Fruit fly (Drosophila melanogaster) whole organism, wandering third instar larva: ENCODE results near the gene Surf1.

Source experiments
- Abd-B ChIP-seq: fragments of >200 bp; optimal IDR thresholded peaks from 2 replicates; lab custom pipeline; 2017; ENCODE audit warnings: missing biosample characterization, missing genetic modification characterization
- CG32264 ChIP-seq: fragments of 200-800 bp; sonication (Bioruptor generic); optimal IDR thresholded peaks from 2 replicates; lab custom pipeline; 2016; ENCODE audit warnings: missing biosample characterization, missing genetic modification characterization
- CG9705 ChIP-seq: fragments of 200-800 bp; sonication (Bioruptor generic); optimal IDR thresholded peaks from 2 replicates; lab custom pipeline; 2018; ENCODE audit warnings: missing biosample characterization, mild to moderate bottlenecking, missing genetic modification characterization
- CrebA ChIP-seq: fragments of 200-800 bp; sonication (Bioruptor generic); optimal IDR thresholded peaks from 2 replicates; lab custom pipeline; 2016; ENCODE audit warnings: missing biosample characterization, mild to moderate bottlenecking, missing genetic modification characterization, borderline replicate concordance
- Dfd ChIP-seq: fragments of >200 bp; optimal IDR thresholded peaks from 2 replicates; lab custom pipeline; 2017; ENCODE audit warnings: missing biosample characterization, missing genetic modification characterization
- GATAd ChIP-seq: sonication (Bioruptor generic); optimal IDR thresholded peaks from 2 replicates; lab custom pipeline; 2016; ENCODE audit warnings: missing biosample characterization, missing genetic modification characterization
- HLH106 ChIP-seq: fragments of 200-800 bp; optimal IDR thresholded peaks from 3 replicates; lab custom pipeline; 2019; ENCODE audit warnings: missing biosample characterization, mild to moderate bottlenecking, missing genetic modification characterization, moderate library complexity
- Hnf4 ChIP-seq: fragments of 200-800 bp; sonication (Bioruptor generic); optimal IDR thresholded peaks from 2 replicates; lab custom pipeline; 2016; ENCODE audit warnings: missing biosample characterization, mild to moderate bottlenecking, missing genetic modification characterization
- Hr78 ChIP-seq: fragments of >200 bp; optimal IDR thresholded peaks from 2 replicates; lab custom pipeline; 2017; ENCODE audit warnings: missing biosample characterization, missing genetic modification characterization
- Hr83 ChIP-seq: fragments of 200-300 bp; sonication (Bioruptor generic); optimal IDR thresholded peaks from 2 replicates; lab custom pipeline; 2016; ENCODE audit warnings: missing biosample characterization, mild to moderate bottlenecking, missing genetic modification characterization, moderate library complexity; ENCODE audit not compliant: poor library complexity, severe bottlenecking
- Jra ChIP-seq: sonication (Bioruptor generic); optimal IDR thresholded peaks from 2 replicates; lab custom pipeline; 2016; ENCODE audit warnings: missing biosample characterization, missing genetic modification characterization
- Mio ChIP-seq: sonication (Bioruptor generic); optimal IDR thresholded peaks from 2 replicates; lab custom pipeline; 2016; ENCODE audit warnings: missing biosample characterization, missing genetic modification characterization
- Myc ChIP-seq: fragments of >200 bp; optimal IDR thresholded peaks from 2 replicates; lab custom pipeline; 2017
- N ChIP-seq: fragments of >200 bp; optimal IDR thresholded peaks from 2 replicates; lab custom pipeline; 2018; ENCODE audit warnings: missing biosample characterization, missing external identifiers, missing genetic modification characterization
- OdsH ChIP-seq: fragments of 200-800 bp; sonication (Bioruptor generic); optimal IDR thresholded peaks from 2 replicates; lab custom pipeline; 2016; ENCODE audit warnings: missing biosample characterization, mild to moderate bottlenecking, missing genetic modification characterization
- Vsx2 ChIP-seq: fragments of 200-300, 225-300 bp; sonication (Bioruptor generic); optimal IDR thresholded peaks from 2 replicates; lab custom pipeline; 2018; ENCODE audit warnings: missing biosample characterization, missing genetic modification characterization; ENCODE audit not compliant: partially characterized antibody
- brk ChIP-seq: fragments of 200-800 bp; sonication (Bioruptor generic); optimal IDR thresholded peaks from 2 replicates; lab custom pipeline; 2016; ENCODE audit warnings: missing biosample characterization, mild to moderate bottlenecking, missing genetic modification characterization
- dl ChIP-seq, 2 experiments: fragments of 175-275, 200-275 bp in 1 of 2; fragments of 200-275 bp in 1 of 2; sonication (Bioruptor generic); optimal IDR thresholded peaks; lab custom pipeline; 2018; ENCODE audit warnings: mild to moderate bottlenecking in 2 of 2, missing biosample characterization in 2 of 2, missing genetic modification characterization in 2 of 2, moderate library complexity in 2 of 2; ENCODE audit not compliant: partially characterized antibody in 2 of 2, insufficient read depth in 1 of 2
- dmrt93B ChIP-seq: fragments of 200-800 bp; sonication (Bioruptor generic); optimal IDR thresholded peaks from 2 replicates; lab custom pipeline; 2018; ENCODE audit warnings: missing biosample characterization, mild to moderate bottlenecking, missing genetic modification characterization
- dsf ChIP-seq: sonication (Bioruptor generic); optimal IDR thresholded peaks from 2 replicates; lab custom pipeline; 2016; ENCODE audit warnings: missing biosample characterization, missing genetic modification characterization, borderline replicate concordance
- ey ChIP-seq: fragments of 200-800 bp; sonication (Bioruptor generic); optimal IDR thresholded peaks from 2 replicates; lab custom pipeline; 2016; ENCODE audit warnings: missing biosample characterization, missing genetic modification characterization
- foxo ChIP-seq, 2 experiments: fragments of 200-800 bp; sonication (Bioruptor generic); optimal IDR thresholded peaks; 2 replicates in 1 of 2; 3 replicates in 1 of 2; lab custom pipeline; 2016 to 2017; ENCODE audit warnings: missing biosample characterization in 2 of 2, missing genetic modification characterization in 2 of 2
- h ChIP-seq: fragments of 200-800 bp; sonication (Bioruptor generic); optimal IDR thresholded peaks from 3 replicates; lab custom pipeline; 2016; ENCODE audit warnings: missing biosample characterization, mild to moderate bottlenecking, missing genetic modification characterization
- jim ChIP-seq: fragments of 175-275, 200-325 bp; sonication (Bioruptor generic); optimal IDR thresholded peaks from 2 replicates; lab custom pipeline; 2016; ENCODE audit warnings: missing biosample characterization, mild to moderate bottlenecking, missing genetic modification characterization
- lola ChIP-seq: fragments of >200 bp; optimal IDR thresholded peaks from 2 replicates; lab custom pipeline; 2017; ENCODE audit warnings: missing biosample characterization, missing genetic modification characterization
- pan ChIP-seq: fragments of >200 bp; optimal IDR thresholded peaks from 2 replicates; lab custom pipeline; 2017
- psq ChIP-seq: fragments of 200-800 bp; sonication (Bioruptor generic); optimal IDR thresholded peaks from 3 replicates; lab custom pipeline; 2017; ENCODE audit warnings: missing biosample characterization, mild to moderate bottlenecking, missing genetic modification characterization, moderate library complexity
- rgr ChIP-seq: fragments of 200-800 bp; sonication (Bioruptor generic); optimal IDR thresholded peaks from 3 replicates; lab custom pipeline; 2016; ENCODE audit warnings: missing biosample characterization, mild to moderate bottlenecking, missing genetic modification characterization
- sage ChIP-seq: fragments of 200-800 bp; sonication (Bioruptor generic); optimal IDR thresholded peaks from 2 replicates; lab custom pipeline; 2016; ENCODE audit warnings: missing biosample characterization, mild to moderate bottlenecking, missing genetic modification characterization
- sv ChIP-seq: fragments of 200-800 bp; sonication (Bioruptor generic); optimal IDR thresholded peaks from 3 replicates; lab custom pipeline; 2016; ENCODE audit warnings: missing biosample characterization, missing genetic modification characterization
- tai ChIP-seq: sonication (Bioruptor generic); optimal IDR thresholded peaks from 2 replicates; lab custom pipeline; 2016; ENCODE audit warnings: missing biosample characterization, missing genetic modification characterization
- usp ChIP-seq: fragments of >200 bp; optimal IDR thresholded peaks from 2 replicates; lab custom pipeline; 2017; ENCODE audit warnings: missing biosample characterization, missing genetic modification characterization

Gene Surf1

DNA sequence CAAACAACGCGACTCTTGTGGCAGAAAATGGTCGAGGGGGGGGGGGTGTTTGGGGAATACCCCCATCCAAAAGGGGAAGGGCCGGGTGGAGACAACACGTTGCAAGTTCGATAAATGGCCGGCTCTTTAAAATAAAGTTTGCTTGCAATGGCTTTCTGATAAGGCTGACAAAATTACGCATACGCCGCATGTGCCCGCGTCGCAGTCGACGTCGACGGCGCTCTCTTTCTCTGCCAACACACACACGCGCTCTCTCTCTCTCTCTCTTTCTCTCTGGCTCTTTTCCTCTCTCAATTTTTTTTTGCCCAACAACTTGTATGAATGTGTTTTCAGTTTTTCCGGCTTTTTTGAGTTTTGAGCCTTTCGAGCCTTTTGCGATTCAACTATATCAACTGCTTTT lies 39.3 kb downstream of the Surf1 start:
- TF ChIP-seq sage (no peak), Mio (GFP tag; lab: Kevin White, UChicago) (no peak), tai (GFP tag; lab: Kevin White, UChicago) (no peak), pan (no peak), Hr83 (no peak), rgr (GFP tag; lab: Kevin White, UChicago) (no peak), N (GFP tag; lab: Kevin White, UChicago) (no peak), brk (GFP tag; lab: Kevin White, UChicago) (no peak), Myc (lab: Kevin White, UChicago) (no peak), dsf (GFP tag; lab: Kevin White, UChicago) (no peak), Hnf4 (no peak), h (GFP tag; lab: Kevin White, UChicago) (no peak), Jra (GFP tag; lab: Kevin White, UChicago) (no peak), CG32264 (no peak), foxo (GFP tag; optimal IDR thresholded peaks at IDR 0.05; lab: Kevin White, UChicago) (no peak), psq (GFP tag; lab: Kevin White, UChicago) (no peak), sv (GFP tag; lab: Kevin White, UChicago) (no peak), Vsx2 (no peak), Hr78 (GFP tag; lab: Kevin White, UChicago) (no peak)

DNA sequence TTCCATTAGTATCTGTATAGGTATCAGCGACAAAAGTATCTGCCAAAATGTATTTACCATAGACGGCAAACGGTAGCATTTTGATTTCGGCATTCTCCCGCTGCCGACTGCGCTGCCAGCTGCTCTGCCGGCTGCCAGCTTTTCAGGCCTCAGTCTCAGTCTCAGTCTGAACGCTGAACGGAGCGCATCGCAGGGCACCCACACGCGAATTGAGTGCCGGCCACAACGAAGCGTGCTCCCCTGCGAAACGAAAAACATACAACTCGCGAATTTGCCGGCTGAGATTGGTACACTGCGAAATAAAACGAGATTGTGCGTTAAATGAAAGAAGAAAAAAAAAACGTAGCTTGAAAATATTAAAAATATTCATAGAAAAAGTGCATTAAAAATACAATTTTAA lies 40.5 kb downstream of the Surf1 start, which contains the start of gene Mp:
Gene Mp, plus strand, starts transcription at position 152 of the 400 bp plus-strand sequence.
- no peak for TF ChIP-seq tai (GFP tag; lab: Kevin White, UChicago)
- no peak for TF ChIP-seq Hnf4
- TF ChIP-seq GATAd (GFP tag; lab: Kevin White, UChicago), result no peak
- no peak for TF ChIP-seq HLH106 (tag; lab: Kevin White, UChicago)
- TF ChIP-seq ey, result no peak
- TF ChIP-seq usp (GFP tag; lab: Kevin White, UChicago), result no peak
- TF ChIP-seq sv (GFP tag; lab: Kevin White, UChicago), result no peak
- no peak for TF ChIP-seq brk (GFP tag; lab: Kevin White, UChicago)
- TF ChIP-seq Mio (GFP tag; lab: Kevin White, UChicago), result no peak
- TF ChIP-seq CrebA (GFP tag; lab: Kevin White, UChicago), result no peak
- TF ChIP-seq jim, result no peak
- TF ChIP-seq Vsx2, result no peak
- TF ChIP-seq Myc (lab: Kevin White, UChicago), result no peak

DNA sequence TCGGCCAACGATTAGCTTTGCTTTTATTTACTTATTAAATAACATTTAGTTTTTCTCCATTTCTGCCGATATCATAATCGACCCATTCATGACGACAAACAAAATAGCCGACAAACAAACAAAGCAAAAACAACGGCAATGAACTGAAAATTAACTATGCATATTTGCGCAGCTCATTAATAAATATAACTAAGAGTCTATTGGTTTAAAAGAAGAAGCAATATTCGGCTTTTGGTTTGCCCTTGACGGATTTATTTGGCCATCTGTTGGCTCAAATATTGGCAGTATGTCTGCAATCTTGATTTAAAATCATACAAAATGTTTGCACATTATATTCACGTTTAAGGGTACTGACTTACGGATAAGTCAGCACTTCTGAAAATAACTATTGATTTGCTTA lies 41.8 kb downstream of the Surf1 start:
- TF ChIP-seq dl (GFP tag; optimal IDR thresholded peaks at IDR 0.05; lab: Kevin White, UChicago; ENCODE audit: insufficient read depth in 1 of 2, partially characterized antibody in 2 of 2) (no peak), jim (no peak), GATAd (GFP tag; lab: Kevin White, UChicago) (no peak)

DNA sequence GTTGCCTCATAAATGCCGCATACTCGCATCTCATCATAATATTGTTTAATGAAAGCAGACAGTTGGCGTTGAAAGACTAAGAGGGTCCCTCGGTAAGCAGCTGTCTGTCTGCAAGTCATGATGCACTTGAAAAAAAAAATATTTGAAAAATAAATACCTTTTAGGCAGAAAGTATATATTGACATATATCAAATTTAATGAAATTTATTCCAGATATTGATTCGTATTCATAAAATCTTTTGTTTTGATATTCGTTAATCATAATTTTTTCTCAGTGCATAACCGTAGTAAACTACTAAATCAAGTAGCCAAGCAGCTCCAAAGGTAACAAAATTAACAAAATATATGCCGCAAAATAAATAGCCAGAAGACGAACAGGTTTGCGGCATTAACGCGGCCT lies 43.7 kb downstream of the Surf1 start:
- no peak for TF ChIP-seq dl (GFP tag; optimal IDR thresholded peaks at IDR 0.05; lab: Kevin White, UChicago; ENCODE audit: insufficient read depth in 1 of 2, partially characterized antibody in 2 of 2)
- no peak for TF ChIP-seq rgr (GFP tag; lab: Kevin White, UChicago)
- TF ChIP-seq foxo (GFP tag; optimal IDR thresholded peaks at IDR 0.05; lab: Kevin White, UChicago), result no peak
- no peak for TF ChIP-seq usp (GFP tag; lab: Kevin White, UChicago)
- TF ChIP-seq lola (GFP tag; lab: Kevin White, UChicago), result no peak
- TF ChIP-seq Myc (lab: Kevin White, UChicago), result no peak
- no peak for TF ChIP-seq GATAd (GFP tag; lab: Kevin White, UChicago)
- no peak for TF ChIP-seq brk (GFP tag; lab: Kevin White, UChicago)
- no peak for TF ChIP-seq CG9705 (GFP tag; lab: Kevin White, UChicago)

DNA sequence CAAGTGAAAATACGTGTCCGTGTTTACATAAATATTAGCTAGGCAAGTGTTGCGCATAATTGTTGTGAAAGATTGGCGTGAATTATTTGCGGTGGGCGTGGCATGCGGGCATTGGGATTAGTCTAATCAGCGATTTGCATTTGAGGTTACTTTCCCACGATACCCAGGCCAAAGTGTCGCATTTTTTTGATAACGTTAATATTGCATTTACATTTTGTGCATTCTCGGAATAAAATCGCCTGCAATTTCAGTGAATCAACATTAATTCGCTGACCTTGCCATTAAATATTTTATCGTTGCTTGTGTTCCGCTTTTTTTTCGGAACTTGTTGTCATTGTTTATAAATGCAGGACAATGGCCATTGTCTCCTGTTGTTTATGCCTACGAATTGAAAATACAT lies 44.2 kb downstream of the Surf1 start:
- TF ChIP-seq Hnf4 (no peak), Abd-B (GFP tag; lab: Kevin White, UChicago) (no peak), psq (GFP tag; lab: Kevin White, UChicago) (no peak), GATAd (GFP tag; lab: Kevin White, UChicago) (no peak), Jra (GFP tag; lab: Kevin White, UChicago) (no peak), N (GFP tag; lab: Kevin White, UChicago) (no peak), brk (GFP tag; lab: Kevin White, UChicago) (no peak), OdsH (GFP tag; lab: Kevin White, UChicago) (no peak), Dfd (GFP tag; lab: Kevin White, UChicago) (no peak), Hr83 (no peak), dmrt93B (GFP tag; lab: Kevin White, UChicago) (no peak), usp (GFP tag; lab: Kevin White, UChicago) (no peak), Vsx2 (no peak), sage (no peak)
